Worm (Caenorhabditis elegans) whole organism, L2 larva: ENCODE data around the gene str-35.

ENCODE experiments used
- ama-1 ChIP-seq: fragments of 150-350 bp; optimal IDR thresholded peaks from 2 replicates; lab custom pipeline; 2018; ENCODE audit warnings: inconsistent platforms
- blmp-1 ChIP-seq: sonication (generic microtip); optimal IDR thresholded peaks from 2 replicates; lab custom pipeline; 2017; ENCODE audit warnings: missing genetic modification characterization, mild to moderate bottlenecking, missing compliant biosample characterization, antibody characterized with exemption, moderate library complexity; ENCODE audit not compliant: insufficient read depth
- ceh-82 ChIP-seq: fragments of 150-350 bp; optimal IDR thresholded peaks from 2 replicates; lab custom pipeline; 2014; ENCODE audit warnings: missing biosample characterization, missing genetic modification characterization
- mdl-1 ChIP-seq, 2 experiments: fragments of 150-350 bp in 1 of 2; sonication (generic microtip) in 1 of 2; optimal IDR thresholded peaks; 2 replicates each; lab custom pipeline; 2017; ENCODE audit warnings: missing biosample characterization in 2 of 2, missing genetic modification characterization in 2 of 2
- nhr-11 ChIP-seq: fragments of 150-350 bp; optimal IDR thresholded peaks from 2 replicates; lab custom pipeline; 2014; ENCODE audit warnings: missing biosample characterization, missing genetic modification characterization
- nhr-237 ChIP-seq: fragments of 150-350 bp; optimal IDR thresholded peaks from 2 replicates; lab custom pipeline; 2014; ENCODE audit warnings: missing biosample characterization, missing genetic modification characterization
- nhr-6 ChIP-seq: fragments of 150-350 bp; optimal IDR thresholded peaks from 2 replicates; lab custom pipeline; 2014; ENCODE audit warnings: missing biosample characterization, missing genetic modification characterization
- snpc-4 ChIP-seq: fragments of 150-350 bp; optimal IDR thresholded peaks from 2 replicates; lab custom pipeline; 2014; ENCODE audit warnings: missing biosample characterization, missing genetic modification characterization
- unc-55 ChIP-seq: fragments of 150-350 bp; sonication (generic microtip); optimal IDR thresholded peaks from 3 replicates; lab custom pipeline; 2014; ENCODE audit warnings: missing biosample characterization, missing genetic modification reagents, missing genetic modification characterization

- TF ChIP-seq ceh-82 (tag; lab: Kevin White, UChicago) (no peak), nhr-237 (no peak), snpc-4 (no peak), nhr-11 (tag; lab: Kevin White, UChicago) (no peak), nhr-6 (tag; lab: Kevin White, UChicago) (no peak), ama-1 (no peak), unc-55 (GFP tag; lab: Kevin White, UChicago) (no peak), blmp-1 (tag; lab: Kevin White, UChicago) (no peak), mdl-1 (tag; optimal IDR thresholded peaks at IDR 0.05; lab: Kevin White, UChicago) (no peak)
These were observed 21.5 kb downstream of the str-35 start for ce11 chrV:4496104-4496586.
